Fruit fly (Drosophila melanogaster) ovary, adult (tissue): ENCODE results near the gene Spn85F.

Source experiments
- CG17801 ChIP-seq: fragments of 200-800 bp; optimal IDR thresholded peaks from 2 replicates; lab custom pipeline; 2019; ENCODE audit warnings: missing biosample characterization, mild to moderate bottlenecking, missing genetic modification characterization, moderate library complexity; ENCODE audit not compliant: partially characterized antibody

Spn85F gene

DNA sequence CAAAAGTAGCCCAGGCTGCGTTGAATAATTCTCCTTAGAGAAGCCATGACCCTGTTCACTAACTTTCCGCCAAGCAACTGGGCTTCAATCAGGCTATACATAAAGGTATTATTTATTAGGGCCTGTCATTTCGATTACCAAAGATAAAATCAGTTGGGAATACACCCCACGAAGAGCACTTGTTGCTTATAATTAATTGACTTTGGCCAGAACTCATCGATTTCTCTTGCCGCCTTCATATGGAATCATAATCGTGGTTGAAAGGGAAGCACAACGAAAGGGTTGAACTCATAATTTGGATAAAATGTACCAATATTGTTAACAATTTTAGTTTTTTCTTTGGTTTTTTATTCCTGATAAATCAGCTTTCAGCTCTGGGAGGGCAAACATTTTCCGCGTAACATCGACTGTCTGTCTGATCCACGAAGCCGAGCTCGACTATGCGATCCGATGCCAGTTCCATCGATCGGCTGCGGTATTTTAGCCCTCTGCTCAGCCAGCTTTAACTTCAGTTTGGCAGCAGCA is at the start of gene Spn85F, which contains the start of gene Gr85a:
TSS of gene Spn85F (plus strand) at position 475 of the 525 bp plus-strand sequence.
TSS of gene Gr85a (minus strand) at position 101 of the 525 bp plus-strand sequence.
- no peak for TF ChIP-seq CG17801 (GFP tag; lab: Kevin White, UChicago)

dm6 chr3R:9949903-9950302 is 47.1 kb upstream of the Spn85F start:
- TF ChIP-seq CG17801 (GFP tag; lab: Kevin White, UChicago) = peak; percentile 29

- TF ChIP-seq CG17801 (GFP tag; lab: Kevin White, UChicago) = no peak
Observed at dm6 chr3R:9950984-9951383, 46.0 kb upstream of the Spn85F start.

- TF ChIP-seq CG17801 (GFP tag; lab: Kevin White, UChicago) = no peak
Observed at dm6 chr3R:9951679-9952078, 45.3 kb upstream of the Spn85F start.

DNA sequence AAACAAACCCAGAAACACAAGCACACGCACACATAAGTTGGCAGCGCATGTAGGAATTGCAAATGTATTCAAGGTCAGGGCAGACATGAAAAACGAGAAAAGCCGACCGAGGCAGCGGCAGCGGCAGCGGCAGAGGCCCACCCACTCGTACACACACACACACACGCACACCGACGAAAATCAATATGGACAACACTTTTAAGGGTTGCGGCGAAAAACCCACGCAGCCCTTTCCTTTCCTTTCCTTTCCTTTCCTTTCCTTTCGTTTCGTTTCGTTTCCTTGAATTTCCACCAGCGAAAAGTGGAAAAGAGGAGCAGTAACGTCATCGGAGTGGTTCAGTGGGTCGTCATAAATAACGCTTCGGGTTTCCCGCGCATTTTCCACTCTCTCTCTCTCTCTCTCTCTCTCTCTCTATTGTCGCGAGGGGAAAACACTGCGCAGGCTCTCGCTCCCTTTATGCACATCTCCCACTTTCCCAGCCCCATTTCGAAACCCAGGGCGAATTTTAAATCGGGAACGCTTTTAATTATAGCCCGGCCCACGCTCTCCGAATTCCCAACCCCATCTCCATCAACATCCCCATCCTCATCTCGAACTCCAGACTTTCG is 44.2 kb upstream of the Spn85F start:
- TF ChIP-seq CG17801 (GFP tag; lab: Kevin White, UChicago) = no peak

dm6 chr3R:9954648-9955290 is 42.2 kb upstream of the Spn85F start:
- TF ChIP-seq CG17801 (GFP tag; lab: Kevin White, UChicago) = peak; percentile 42

- no peak for TF ChIP-seq CG17801 (GFP tag; lab: Kevin White, UChicago)
Observed at dm6 chr3R:9956725-9957124, 40.2 kb upstream of the Spn85F start.

DNA sequence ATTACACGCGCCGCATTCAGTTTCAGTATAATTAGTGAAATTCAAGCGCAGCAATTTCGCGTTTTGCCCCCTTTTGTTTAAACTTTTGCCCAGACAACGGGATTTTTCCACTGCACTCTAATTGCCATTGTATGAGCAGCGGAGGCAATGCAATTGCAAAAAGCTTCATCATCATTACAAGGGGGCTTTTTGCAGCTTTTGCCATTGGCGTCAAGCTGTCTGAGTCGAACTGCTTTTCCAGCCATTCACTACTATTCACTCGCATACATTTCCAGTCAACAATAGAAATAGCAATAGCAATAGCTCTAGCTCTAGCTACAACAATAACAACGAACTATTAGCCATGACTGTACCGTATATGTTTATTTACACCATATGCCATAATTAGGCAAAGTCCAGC is 39.8 kb upstream of the Spn85F start:
- no peak for TF ChIP-seq CG17801 (GFP tag; lab: Kevin White, UChicago)

dm6 chr3R:9959911-9960310 is 37.1 kb upstream of the Spn85F start:
- TF ChIP-seq CG17801 (GFP tag; lab: Kevin White, UChicago) = no peak

dm6 chr3R:9961163-9962072 is 35.5 kb upstream of the Spn85F start:
- no peak for TF ChIP-seq CG17801 (GFP tag; lab: Kevin White, UChicago)

DNA sequence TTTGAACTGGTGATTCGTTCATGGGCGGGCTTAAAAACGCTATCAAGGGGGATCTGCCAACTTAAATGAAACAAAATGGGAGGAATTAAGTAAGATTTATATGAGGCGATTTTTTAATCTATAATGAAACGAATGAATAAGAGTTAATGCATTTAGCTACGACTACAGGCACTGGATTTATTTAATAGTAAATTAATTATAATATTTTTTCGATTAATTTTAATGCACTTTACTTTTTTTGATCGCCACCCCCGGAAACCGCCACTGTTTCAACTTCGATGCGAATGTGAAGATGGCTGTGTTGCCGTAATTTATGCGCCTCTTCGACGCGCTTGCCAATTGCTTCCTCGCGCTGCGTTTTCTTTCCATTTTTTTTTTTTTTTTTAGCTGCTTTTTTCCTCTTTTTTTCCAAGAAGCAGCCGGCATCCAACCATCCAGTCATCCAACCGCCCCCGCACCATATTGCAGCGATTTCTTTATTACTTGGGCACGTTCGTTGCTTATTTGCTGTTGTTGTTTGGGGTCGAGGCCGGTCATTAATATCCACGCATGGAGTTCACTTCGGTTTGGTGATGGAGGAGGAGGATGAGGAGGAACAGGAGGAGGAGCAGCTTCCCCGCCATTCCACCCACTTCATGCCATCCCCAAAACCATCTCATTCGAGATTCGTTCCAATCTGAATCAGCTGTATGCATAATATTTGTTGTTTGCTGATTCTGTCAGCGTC is 33.6 kb upstream of the Spn85F start:
- no peak for TF ChIP-seq CG17801 (GFP tag; lab: Kevin White, UChicago)

- TF ChIP-seq CG17801 (GFP tag; lab: Kevin White, UChicago) = no peak
Observed at dm6 chr3R:9964600-9965301, 32.2 kb upstream of the Spn85F start.

dm6 chr3R:9966109-9966701 is 30.8 kb upstream of the Spn85F start:
- TF ChIP-seq CG17801 (GFP tag; lab: Kevin White, UChicago) = no peak
